Fruit fly (Drosophila melanogaster) whole organism, wandering third instar larva: ENCODE measurements around the gene Sdr.

ENCODE experiments used
- Abd-B ChIP-seq: fragments of >200 bp; optimal IDR thresholded peaks from 2 replicates; lab custom pipeline; 2017; ENCODE audit warnings: missing biosample characterization, missing genetic modification characterization
- CG9705 ChIP-seq: fragments of 200-800 bp; sonication (Bioruptor generic); optimal IDR thresholded peaks from 2 replicates; lab custom pipeline; 2018; ENCODE audit warnings: missing biosample characterization, mild to moderate bottlenecking, missing genetic modification characterization
- CrebA ChIP-seq: fragments of 200-800 bp; sonication (Bioruptor generic); optimal IDR thresholded peaks from 2 replicates; lab custom pipeline; 2016; ENCODE audit warnings: missing biosample characterization, mild to moderate bottlenecking, missing genetic modification characterization, borderline replicate concordance
- Dfd ChIP-seq: fragments of >200 bp; optimal IDR thresholded peaks from 2 replicates; lab custom pipeline; 2017; ENCODE audit warnings: missing biosample characterization, missing genetic modification characterization
- GATAd ChIP-seq: sonication (Bioruptor generic); optimal IDR thresholded peaks from 2 replicates; lab custom pipeline; 2016; ENCODE audit warnings: missing biosample characterization, missing genetic modification characterization
- HLH106 ChIP-seq: fragments of 200-800 bp; optimal IDR thresholded peaks from 3 replicates; lab custom pipeline; 2019; ENCODE audit warnings: missing biosample characterization, mild to moderate bottlenecking, missing genetic modification characterization, moderate library complexity
- Hnf4 ChIP-seq: fragments of 200-800 bp; sonication (Bioruptor generic); optimal IDR thresholded peaks from 2 replicates; lab custom pipeline; 2016; ENCODE audit warnings: missing biosample characterization, mild to moderate bottlenecking, missing genetic modification characterization
- Hr83 ChIP-seq: fragments of 200-300 bp; sonication (Bioruptor generic); optimal IDR thresholded peaks from 2 replicates; lab custom pipeline; 2016; ENCODE audit warnings: missing biosample characterization, mild to moderate bottlenecking, missing genetic modification characterization, moderate library complexity; ENCODE audit not compliant: poor library complexity, severe bottlenecking
- Jra ChIP-seq: sonication (Bioruptor generic); optimal IDR thresholded peaks from 2 replicates; lab custom pipeline; 2016; ENCODE audit warnings: missing biosample characterization, missing genetic modification characterization
- Mio ChIP-seq: sonication (Bioruptor generic); optimal IDR thresholded peaks from 2 replicates; lab custom pipeline; 2016; ENCODE audit warnings: missing biosample characterization, missing genetic modification characterization
- Myc ChIP-seq: fragments of >200 bp; optimal IDR thresholded peaks from 2 replicates; lab custom pipeline; 2017
- N ChIP-seq: fragments of >200 bp; optimal IDR thresholded peaks from 2 replicates; lab custom pipeline; 2018; ENCODE audit warnings: missing biosample characterization, missing external identifiers, missing genetic modification characterization
- OdsH ChIP-seq: fragments of 200-800 bp; sonication (Bioruptor generic); optimal IDR thresholded peaks from 2 replicates; lab custom pipeline; 2016; ENCODE audit warnings: missing biosample characterization, mild to moderate bottlenecking, missing genetic modification characterization
- Rel ChIP-seq, 2 experiments: fragments of 200-800 bp; sonication (Bioruptor generic) in 1 of 2; optimal IDR thresholded peaks; 2 replicates in 1 of 2; 3 replicates in 1 of 2; lab custom pipeline; 2016 to 2019; ENCODE audit warnings: mild to moderate bottlenecking in 2 of 2, missing biosample characterization in 2 of 2, missing genetic modification characterization in 2 of 2, moderate library complexity in 1 of 2
- Sp1 ChIP-seq: fragments of 200-800 bp; sonication (Bioruptor generic); optimal IDR thresholded peaks from 3 replicates; lab custom pipeline; 2019; ENCODE audit warnings: missing biosample characterization, mild to moderate bottlenecking, missing genetic modification characterization, moderate library complexity
- Vsx2 ChIP-seq: fragments of 200-300, 225-300 bp; sonication (Bioruptor generic); optimal IDR thresholded peaks from 2 replicates; lab custom pipeline; 2018; ENCODE audit warnings: missing biosample characterization, missing genetic modification characterization; ENCODE audit not compliant: partially characterized antibody
- br ChIP-seq: fragments of 200-800 bp; sonication (Bioruptor generic); optimal IDR thresholded peaks from 2 replicates; lab custom pipeline; 2016; ENCODE audit warnings: missing biosample characterization, missing genetic modification characterization
- brk ChIP-seq: fragments of 200-800 bp; sonication (Bioruptor generic); optimal IDR thresholded peaks from 2 replicates; lab custom pipeline; 2016; ENCODE audit warnings: missing biosample characterization, mild to moderate bottlenecking, missing genetic modification characterization
- dl ChIP-seq, 2 experiments: fragments of 175-275, 200-275 bp in 1 of 2; fragments of 200-275 bp in 1 of 2; sonication (Bioruptor generic); optimal IDR thresholded peaks; lab custom pipeline; 2018; ENCODE audit warnings: mild to moderate bottlenecking in 2 of 2, missing biosample characterization in 2 of 2, missing genetic modification characterization in 2 of 2, moderate library complexity in 2 of 2; ENCODE audit not compliant: partially characterized antibody in 2 of 2, insufficient read depth in 1 of 2
- dmrt93B ChIP-seq: fragments of 200-800 bp; sonication (Bioruptor generic); optimal IDR thresholded peaks from 2 replicates; lab custom pipeline; 2018; ENCODE audit warnings: missing biosample characterization, mild to moderate bottlenecking, missing genetic modification characterization
- ey ChIP-seq: fragments of 200-800 bp; sonication (Bioruptor generic); optimal IDR thresholded peaks from 2 replicates; lab custom pipeline; 2016; ENCODE audit warnings: missing biosample characterization, missing genetic modification characterization
- foxo ChIP-seq, 2 experiments: fragments of 200-800 bp; sonication (Bioruptor generic); optimal IDR thresholded peaks; 2 replicates in 1 of 2; 3 replicates in 1 of 2; lab custom pipeline; 2016 to 2017; ENCODE audit warnings: missing biosample characterization in 2 of 2, missing genetic modification characterization in 2 of 2
- fru ChIP-seq: fragments of 200-800 bp; sonication (Bioruptor generic); optimal IDR thresholded peaks from 3 replicates; lab custom pipeline; 2016; ENCODE audit warnings: missing biosample characterization, mild to moderate bottlenecking, missing genetic modification characterization
- h ChIP-seq: fragments of 200-800 bp; sonication (Bioruptor generic); optimal IDR thresholded peaks from 3 replicates; lab custom pipeline; 2016; ENCODE audit warnings: missing biosample characterization, mild to moderate bottlenecking, missing genetic modification characterization
- jim ChIP-seq: fragments of 175-275, 200-325 bp; sonication (Bioruptor generic); optimal IDR thresholded peaks from 2 replicates; lab custom pipeline; 2016; ENCODE audit warnings: missing biosample characterization, mild to moderate bottlenecking, missing genetic modification characterization
- lola ChIP-seq: fragments of >200 bp; optimal IDR thresholded peaks from 2 replicates; lab custom pipeline; 2017; ENCODE audit warnings: missing biosample characterization, missing genetic modification characterization
- pan ChIP-seq: fragments of >200 bp; optimal IDR thresholded peaks from 2 replicates; lab custom pipeline; 2017
- psq ChIP-seq: fragments of 200-800 bp; sonication (Bioruptor generic); optimal IDR thresholded peaks from 3 replicates; lab custom pipeline; 2017; ENCODE audit warnings: missing biosample characterization, mild to moderate bottlenecking, missing genetic modification characterization, moderate library complexity
- rgr ChIP-seq: fragments of 200-800 bp; sonication (Bioruptor generic); optimal IDR thresholded peaks from 3 replicates; lab custom pipeline; 2016; ENCODE audit warnings: missing biosample characterization, mild to moderate bottlenecking, missing genetic modification characterization
- sage ChIP-seq: fragments of 200-800 bp; sonication (Bioruptor generic); optimal IDR thresholded peaks from 2 replicates; lab custom pipeline; 2016; ENCODE audit warnings: missing biosample characterization, mild to moderate bottlenecking, missing genetic modification characterization
- tai ChIP-seq: sonication (Bioruptor generic); optimal IDR thresholded peaks from 2 replicates; lab custom pipeline; 2016; ENCODE audit warnings: missing biosample characterization, missing genetic modification characterization
- usp ChIP-seq: fragments of >200 bp; optimal IDR thresholded peaks from 2 replicates; lab custom pipeline; 2017; ENCODE audit warnings: missing biosample characterization, missing genetic modification characterization
- woc ChIP-seq: sonication (Bioruptor generic); optimal IDR thresholded peaks from 2 replicates; lab custom pipeline; 2016; ENCODE audit warnings: missing biosample characterization, mild to moderate bottlenecking, missing genetic modification characterization

Sdr gene

dm6 chr3R:14917927-14918829 lies at the start of gene Sdr:
Sdr (plus strand) TSS chr3R:14918628.
- TF ChIP-seq HLH106 (tag; lab: Kevin White, UChicago), result peak; percentile 79
- TF ChIP-seq Mio (GFP tag; lab: Kevin White, UChicago), result no peak
- peak; percentile 37 for TF ChIP-seq tai (GFP tag; lab: Kevin White, UChicago)
- peak; percentile 75 for TF ChIP-seq woc (GFP tag; lab: Kevin White, UChicago)
- TF ChIP-seq sage (GFP tag; lab: Kevin White, UChicago), result peak; percentile 22
- no peak for TF ChIP-seq jim (GFP tag; lab: Kevin White, UChicago)
- peak; percentile 80 for TF ChIP-seq h (GFP tag; lab: Kevin White, UChicago)
- peak; percentile 77 for TF ChIP-seq fru (GFP tag; lab: Kevin White, UChicago)
- TF ChIP-seq dl (GFP tag; optimal IDR thresholded peaks at IDR 0.05; lab: Kevin White, UChicago; ENCODE audit: insufficient read depth in 1 of 2, partially characterized antibody in 2 of 2), result no peak
- TF ChIP-seq Hnf4, result no peak
- TF ChIP-seq GATAd (GFP tag; lab: Kevin White, UChicago), result no peak
- peak; percentile 66 for TF ChIP-seq rgr (GFP tag; lab: Kevin White, UChicago)
- no peak for TF ChIP-seq pan (lab: Kevin White, UChicago)
- no peak for TF ChIP-seq usp (GFP tag; lab: Kevin White, UChicago)
- no peak for TF ChIP-seq Dfd (GFP tag; lab: Kevin White, UChicago)
- TF ChIP-seq Rel (GFP tag; optimal IDR thresholded peaks at IDR 0.05; lab: Kevin White, UChicago), result no peak
- TF ChIP-seq Rel (tag; optimal IDR thresholded peaks at IDR 0.05; lab: Kevin White, UChicago), result peak; percentile 32
- TF ChIP-seq ey (GFP tag; lab: Kevin White, UChicago), result peak; percentile 61
- TF ChIP-seq N, result no peak
- no peak for TF ChIP-seq Abd-B (GFP tag; lab: Kevin White, UChicago)
- peak; percentile 90 for TF ChIP-seq Vsx2 (GFP tag; lab: Kevin White, UChicago)
- no peak for TF ChIP-seq brk (GFP tag; lab: Kevin White, UChicago)
- TF ChIP-seq CG9705 (GFP tag; lab: Kevin White, UChicago), result peak; percentile 49
- no peak for TF ChIP-seq Hr83
- peak in 1 of 2 experiments; percentile 84 for TF ChIP-seq foxo (GFP tag; optimal IDR thresholded peaks at IDR 0.05; lab: Kevin White, UChicago)
- peak; percentile 77 for TF ChIP-seq psq (GFP tag; lab: Kevin White, UChicago)
- peak; percentile 71 for TF ChIP-seq OdsH (GFP tag; lab: Kevin White, UChicago)
- TF ChIP-seq lola (GFP tag; lab: Kevin White, UChicago), result no peak
- TF ChIP-seq dmrt93B (GFP tag; lab: Kevin White, UChicago), result peak; percentile 67
- peak; percentile 84 for TF ChIP-seq Sp1 (GFP tag; lab: Kevin White, UChicago)
- no peak for TF ChIP-seq Jra (GFP tag; lab: Kevin White, UChicago)
- TF ChIP-seq CrebA, result no peak
- no peak for TF ChIP-seq Myc (lab: Kevin White, UChicago)
- TF ChIP-seq br (GFP tag; lab: Kevin White, UChicago), result no peak

dm6 chr3R:14873345-14873744 lies 45.1 kb upstream of the Sdr start:
- TF ChIP-seq Abd-B (GFP tag; lab: Kevin White, UChicago), result no peak
- no peak for TF ChIP-seq HLH106 (tag; lab: Kevin White, UChicago)
- no peak for TF ChIP-seq br (GFP tag; lab: Kevin White, UChicago)
- TF ChIP-seq fru (GFP tag; lab: Kevin White, UChicago), result no peak
- no peak for TF ChIP-seq lola (GFP tag; lab: Kevin White, UChicago)
- no peak for TF ChIP-seq sage (GFP tag; lab: Kevin White, UChicago)
- TF ChIP-seq h (GFP tag; lab: Kevin White, UChicago), result no peak
- no peak for TF ChIP-seq dl (GFP tag; optimal IDR thresholded peaks at IDR 0.05; lab: Kevin White, UChicago; ENCODE audit: insufficient read depth in 1 of 2, partially characterized antibody in 2 of 2)
- no peak for TF ChIP-seq pan (lab: Kevin White, UChicago)
- no peak for TF ChIP-seq CG9705 (GFP tag; lab: Kevin White, UChicago)
- TF ChIP-seq dmrt93B (GFP tag; lab: Kevin White, UChicago), result no peak
- TF ChIP-seq woc (GFP tag; lab: Kevin White, UChicago), result no peak
- TF ChIP-seq OdsH (GFP tag; lab: Kevin White, UChicago), result no peak
- no peak for TF ChIP-seq Rel (GFP tag; optimal IDR thresholded peaks at IDR 0.05; lab: Kevin White, UChicago)
- TF ChIP-seq Rel (tag; optimal IDR thresholded peaks at IDR 0.05; lab: Kevin White, UChicago), result no peak
- TF ChIP-seq N, result no peak
- TF ChIP-seq Jra (GFP tag; lab: Kevin White, UChicago), result no peak
- TF ChIP-seq Hr83, result no peak
